Fruit fly (Drosophila melanogaster): ENCODE data around the gene Tmtc1.

Tmtc1 gene

dm6 chr2L:2750337-2751084 is 73.0 kb downstream of the Tmtc1 start (continued):
- no peak for TF ChIP-seq CG16779 (GFP tag; IDR thresholded peaks at IDR 0.05)
- peak; percentile 52 for TF ChIP-seq HmgD (GFP tag; optimal IDR thresholded peaks at IDR 0.05)
- peak; percentile 72 for TF ChIP-seq shn (GFP tag; optimal IDR thresholded peaks at IDR 0.05)
- peak; percentile 20 for TF ChIP-seq CG6254 (GFP tag; optimal IDR thresholded peaks at IDR 0.05)
- TF ChIP-seq bigmax (GFP tag; optimal IDR thresholded peaks at IDR 0.05): peak; percentile 55
- peak; percentile 92 for TF ChIP-seq CG15479 (GFP tag; optimal IDR thresholded peaks at IDR 0.05)
- peak; percentile 63 for TF ChIP-seq CG12659 (GFP tag; optimal IDR thresholded peaks at IDR 0.05)
- TF ChIP-seq gsb-n (tag; optimal IDR thresholded peaks at IDR 0.05): peak; percentile 73
- TF ChIP-seq CG16815 (GFP tag; optimal IDR thresholded peaks at IDR 0.05): peak; percentile 56
- TF ChIP-seq pnt (GFP tag; optimal IDR thresholded peaks at IDR 0.05): peak; percentile 70
- TF ChIP-seq ssp (GFP tag; IDR thresholded peaks at IDR 0.05): no peak
- peak; percentile 94 for TF ChIP-seq abd-A (tag; optimal IDR thresholded peaks at IDR 0.05)
- no peak for TF ChIP-seq CG4730 (GFP tag; IDR thresholded peaks at IDR 0.05)
- peak; percentile 45 for TF ChIP-seq wek (GFP tag; optimal IDR thresholded peaks at IDR 0.05)
- peak; percentile 86 for TF ChIP-seq Fer1 (GFP tag; optimal IDR thresholded peaks at IDR 0.05)
- TF ChIP-seq MBD-R2 (GFP tag; IDR thresholded peaks at IDR 0.05): no peak
- peak; percentile 60 for TF ChIP-seq Ssrp (tag; optimal IDR thresholded peaks at IDR 0.05)
- peak; percentile 48 for TF ChIP-seq CG10462 (GFP tag; optimal IDR thresholded peaks at IDR 0.05)
- TF ChIP-seq sug (tag; optimal IDR thresholded peaks at IDR 0.05): peak; percentile 65
- peak; percentile 69 for TF ChIP-seq Camta (GFP tag; optimal IDR thresholded peaks at IDR 0.05)
- TF ChIP-seq Max (GFP tag; optimal IDR thresholded peaks at IDR 0.05): peak; percentile 50
- no peak for TF ChIP-seq hb (GFP tag; IDR thresholded peaks at IDR 0.05; ENCODE audit: partially characterized antibody)
- TF ChIP-seq lab (GFP tag; optimal IDR thresholded peaks at IDR 0.05): peak; percentile 95
- TF ChIP-seq nerfin-2 (GFP tag; IDR thresholded peaks at IDR 0.05; ENCODE audit: partially characterized antibody): no peak
- peak; percentile 72 for TF ChIP-seq CG9609 (GFP tag; optimal IDR thresholded peaks at IDR 0.05)
- no peak for TF ChIP-seq Lpt (GFP tag; optimal IDR thresholded peaks at IDR 0.05)
- TF ChIP-seq CoRest (tag; optimal IDR thresholded peaks at IDR 0.05): peak; percentile 82
- TF ChIP-seq Spps (tag; optimal IDR thresholded peaks at IDR 0.05): peak; percentile 45
- no peak for TF ChIP-seq mld (GFP tag; IDR thresholded peaks at IDR 0.05; ENCODE audit: partially characterized antibody)
- TF ChIP-seq CG11093 (GFP tag; IDR thresholded peaks at IDR 0.05): peak; percentile 81; the same call in 2 of the 3 replicates
- peak; percentile 27 for TF ChIP-seq CG2116 (GFP tag; optimal IDR thresholded peaks at IDR 0.05)
- no peak for TF ChIP-seq CG6689 (GFP tag; IDR thresholded peaks at IDR 0.05)
- TF ChIP-seq insv (GFP tag; optimal IDR thresholded peaks at IDR 0.05): peak in 1 of 2 experiments; percentile 29
- peak; percentile 4 for TF ChIP-seq CG30020 (tag; optimal IDR thresholded peaks at IDR 0.05)
- TF ChIP-seq CG7357 (GFP tag; IDR thresholded peaks at IDR 0.05): peak; percentile 74
- TF ChIP-seq CG3838 (GFP tag; optimal IDR thresholded peaks at IDR 0.05): peak; percentile 71
- TF ChIP-seq grau (tag; optimal IDR thresholded peaks at IDR 0.05): peak; percentile 86
- TF ChIP-seq Poxn (GFP tag; IDR thresholded peaks at IDR 0.05): no peak
- peak; percentile 66 for TF ChIP-seq CG12104 (GFP tag; optimal IDR thresholded peaks at IDR 0.05)
- TF ChIP-seq CG10543 (GFP tag; optimal IDR thresholded peaks at IDR 0.05): peak; percentile 84
- peak; percentile 78 for TF ChIP-seq scrt (GFP tag; optimal IDR thresholded peaks at IDR 0.05)
- TF ChIP-seq CG8924 (tag; optimal IDR thresholded peaks at IDR 0.05): peak; percentile 85
- TF ChIP-seq CG7556 (GFP tag; optimal IDR thresholded peaks at IDR 0.05): peak; percentile 84
- peak; percentile 61 for TF ChIP-seq tx (GFP tag; optimal IDR thresholded peaks at IDR 0.05)
- TF ChIP-seq ewg (GFP tag; optimal IDR thresholded peaks at IDR 0.05): peak; percentile 54
- TF ChIP-seq danr (GFP tag; IDR thresholded peaks at IDR 0.05): no peak
- peak; percentile 85 for TF ChIP-seq bcd (GFP tag; optimal IDR thresholded peaks at IDR 0.05)
- TF ChIP-seq Jarid2 (GFP tag; optimal IDR thresholded peaks at IDR 0.05): peak; percentile 64
- TF ChIP-seq stc (GFP tag; IDR thresholded peaks at IDR 0.05): no peak
